Fruit fly (Drosophila melanogaster) whole organism, embryonic: Measurements from ENCODE around the gene Hexo1.

Experiments used
- B-H2 ChIP-seq: fragments of 200-800 bp; sonication (Bioruptor generic); optimal IDR thresholded peaks from 2 replicates; lab custom pipeline; 2018; ENCODE audit warnings: missing biosample characterization, mild to moderate bottlenecking, missing genetic modification characterization
- BEAF-32 ChIP-seq: fragments of 200-800 bp; sonication (Bioruptor generic); optimal IDR thresholded peaks from 3 replicates; lab custom pipeline; 2017; ENCODE audit warnings: missing biosample characterization, missing genetic modification characterization, mild to moderate bottlenecking, moderate library complexity, missing genetic modification reagents
- Bdp1 ChIP-seq: fragments of 200-800 bp; sonication (Bioruptor generic); optimal IDR thresholded peaks from 3 replicates; lab custom pipeline; 2016; ENCODE audit warnings: missing biosample characterization, missing genetic modification characterization
- CG1024 ChIP-seq: fragments of 200-800 bp; sonication (Bioruptor generic); IDR thresholded peaks from 2 replicates; pipeline ENCODE4 v1.3.6; 2022; ENCODE audit warnings: missing biosample characterization, missing genetic modification characterization
- CG11085 ChIP-seq: fragments of 200-800 bp; sonication (Bioruptor generic); IDR thresholded peaks from 2 replicates; pipeline ENCODE4 v1.3.6; 2022; ENCODE audit warnings: missing biosample characterization, missing genetic modification characterization
- CG11247 ChIP-seq: fragments of 200-800 bp; sonication (Bioruptor generic); IDR thresholded peaks from 2 replicates; pipeline ENCODE4 v1.3.6; 2022; ENCODE audit warnings: missing biosample characterization, missing genetic modification characterization
- CG12219 ChIP-seq: fragments of 200-800 bp; sonication (Bioruptor generic); optimal IDR thresholded peaks from 3 replicates; lab custom pipeline; 2018; ENCODE audit warnings: missing biosample characterization, mild to moderate bottlenecking, missing genetic modification characterization
- CG13775 ChIP-seq: fragments of 200-800 bp; sonication (Bioruptor generic); optimal IDR thresholded peaks from 3 replicates; lab custom pipeline; 2017; ENCODE audit warnings: missing biosample characterization, mild to moderate bottlenecking, missing genetic modification characterization
- CG15514 ChIP-seq: fragments of 200-800 bp; sonication (Bioruptor generic); optimal IDR thresholded peaks from 3 replicates; lab custom pipeline; 2017; ENCODE audit warnings: missing biosample characterization, missing genetic modification characterization, mild to moderate bottlenecking, moderate library complexity, missing genetic modification reagents
- CG15696 ChIP-seq: fragments of 200-800 bp; sonication (Bioruptor generic); optimal IDR thresholded peaks from 2 replicates; lab custom pipeline; 2019; ENCODE audit warnings: missing biosample characterization, mild to moderate bottlenecking, missing genetic modification characterization, moderate library complexity
- CG1603 ChIP-seq: fragments of 200-800 bp; sonication (Bioruptor generic); optimal IDR thresholded peaks from 2 replicates; lab custom pipeline; 2019; ENCODE audit warnings: missing biosample characterization, mild to moderate bottlenecking, missing genetic modification characterization, moderate library complexity
- CG1647 ChIP-seq: fragments of 200-800 bp; sonication (Bioruptor generic); optimal IDR thresholded peaks from 3 replicates; lab custom pipeline; 2016; ENCODE audit warnings: missing biosample characterization, missing genetic modification characterization
- CG17186 ChIP-seq: fragments of 200-800 bp; sonication (Bioruptor generic); optimal IDR thresholded peaks from 3 replicates; lab custom pipeline; 2017; ENCODE audit warnings: missing biosample characterization, missing genetic modification reagents, missing genetic modification characterization
- CG1792 ChIP-seq: fragments of 200-800 bp; sonication (Bioruptor generic); optimal IDR thresholded peaks from 2 replicates; lab custom pipeline; 2016; ENCODE audit warnings: missing biosample characterization, missing genetic modification characterization
- CG18599 ChIP-seq: fragments of 200-800 bp; sonication (Bioruptor generic); optimal IDR thresholded peaks from 3 replicates; lab custom pipeline; 2017; ENCODE audit warnings: missing biosample characterization, missing genetic modification characterization, mild to moderate bottlenecking, moderate library complexity, missing genetic modification reagents
- CG34422 ChIP-seq: fragments of 200-800 bp; sonication (Bioruptor generic); IDR thresholded peaks from 3 replicates; pipeline ENCODE4 v1.3.6; 2022; ENCODE audit warnings: missing biosample characterization, missing genetic modification characterization
- CG3838 ChIP-seq: fragments of 200-800 bp; sonication (Bioruptor generic); optimal IDR thresholded peaks from 3 replicates; lab custom pipeline; 2016; ENCODE audit warnings: missing biosample characterization, missing genetic modification characterization
- CG3995 ChIP-seq: fragments of 200-800 bp; sonication (Bioruptor generic); optimal IDR thresholded peaks from 3 replicates; lab custom pipeline; 2016; ENCODE audit warnings: missing biosample characterization, missing genetic modification characterization
- CG43689 ChIP-seq: fragments of 200-800 bp; sonication (Bioruptor generic); IDR thresholded peaks from 2 replicates; pipeline ENCODE4 v1.3.6; 2022; ENCODE audit warnings: missing biosample characterization, missing genetic modification characterization
- CG5245 ChIP-seq: fragments of 200-800 bp; sonication (Bioruptor generic); optimal IDR thresholded peaks from 3 replicates; lab custom pipeline; 2016; ENCODE audit warnings: missing biosample characterization, missing genetic modification characterization
- CG6654 ChIP-seq: fragments of 200-800 bp; sonication (Bioruptor generic); optimal IDR thresholded peaks from 2 replicates; lab custom pipeline; 2017; ENCODE audit warnings: missing biosample characterization, mild to moderate bottlenecking, missing genetic modification characterization
- CG7271 ChIP-seq: fragments of 200-800 bp; sonication (Bioruptor generic); optimal IDR thresholded peaks from 2 replicates; lab custom pipeline; 2018; ENCODE audit warnings: missing biosample characterization, mild to moderate bottlenecking, missing genetic modification characterization, moderate library complexity
- Chrac-16 ChIP-seq: fragments of 200-800 bp; sonication (Bioruptor generic); optimal IDR thresholded peaks from 3 replicates; lab custom pipeline; 2016; ENCODE audit warnings: missing biosample characterization, missing genetic modification characterization
- Dp ChIP-seq: fragments of 200-800 bp; sonication (Bioruptor generic); optimal IDR thresholded peaks from 2 replicates; lab custom pipeline; 2018; ENCODE audit warnings: missing biosample characterization, mild to moderate bottlenecking, missing genetic modification characterization, moderate library complexity
- Drgx ChIP-seq: fragments of 200-800 bp; sonication (Bioruptor generic); IDR thresholded peaks from 2 replicates; pipeline ENCODE4 v1.3.6; 2022; ENCODE audit warnings: missing biosample characterization, missing genetic modification characterization
- E2f2 ChIP-seq: fragments of 200-800 bp; sonication (Bioruptor generic); IDR thresholded peaks from 2 replicates; pipeline ENCODE4 v1.3.6; 2022; ENCODE audit warnings: missing biosample characterization, missing genetic modification characterization
- Gug ChIP-seq: fragments of 200-800 bp; sonication (Bioruptor generic); IDR thresholded peaks from 4 replicates; pipeline ENCODE4 v1.3.6; 2022; ENCODE audit warnings: missing biosample characterization, missing genetic modification characterization
- HmgD ChIP-seq: fragments of 200-800 bp; sonication (Bioruptor generic); optimal IDR thresholded peaks from 3 replicates; lab custom pipeline; 2016; ENCODE audit warnings: missing biosample characterization, missing genetic modification characterization
- Hr78 ChIP-seq, 2 experiments: fragments of 200-800 bp in 1 of 2; fragments of >200 bp in 1 of 2; sonication (Bioruptor generic) in 1 of 2; optimal IDR thresholded peaks; 2 replicates each; lab custom pipeline; 2017 to 2019; ENCODE audit warnings: missing biosample characterization in 2 of 2, missing genetic modification characterization in 2 of 2, mild to moderate bottlenecking in 1 of 2, moderate library complexity in 1 of 2
- Hsf ChIP-seq: fragments of 200-800 bp; sonication (Bioruptor generic); optimal IDR thresholded peaks from 3 replicates; lab custom pipeline; 2016; ENCODE audit warnings: missing biosample characterization, missing genetic modification characterization
- MBD-R2 ChIP-seq: fragments of 200-800 bp; sonication (Bioruptor generic); IDR thresholded peaks from 2 replicates; pipeline ENCODE4 v1.3.6; 2022; ENCODE audit warnings: missing biosample characterization, missing genetic modification characterization
- Meics ChIP-seq: fragments of 200-800 bp; sonication (Bioruptor generic); optimal IDR thresholded peaks from 2 replicates; lab custom pipeline; 2017; ENCODE audit warnings: missing biosample characterization, mild to moderate bottlenecking, missing genetic modification characterization
- Mrtf ChIP-seq: fragments of 200-800 bp; sonication (Bioruptor generic); IDR thresholded peaks from 3 replicates; pipeline ENCODE4 v1.3.6; 2022; ENCODE audit warnings: missing biosample characterization, missing genetic modification characterization
- Ravus ChIP-seq: fragments of 200-800 bp; sonication (Bioruptor generic); IDR thresholded peaks from 2 replicates; pipeline ENCODE4 v1.3.6; 2022; ENCODE audit warnings: missing biosample characterization, missing genetic modification characterization
- Xbp1 ChIP-seq: fragments of 200-800 bp; sonication (Bioruptor generic); optimal IDR thresholded peaks from 3 replicates; lab custom pipeline; 2016; ENCODE audit warnings: missing biosample characterization, mild to moderate bottlenecking, missing genetic modification characterization
- crc ChIP-seq: fragments of 200-800 bp; sonication (Bioruptor generic); optimal IDR thresholded peaks from 2 replicates; lab custom pipeline; 2016; ENCODE audit warnings: missing biosample characterization, missing genetic modification characterization
- dm ChIP-seq: fragments of 200-800 bp; sonication (Bioruptor generic); optimal IDR thresholded peaks from 3 replicates; lab custom pipeline; 2016; ENCODE audit warnings: missing biosample characterization, missing genetic modification characterization
- dmrt11E ChIP-seq: fragments of 200-800 bp; sonication (Bioruptor generic); optimal IDR thresholded peaks from 3 replicates; lab custom pipeline; 2018; ENCODE audit warnings: missing biosample characterization, mild to moderate bottlenecking, missing genetic modification characterization, moderate library complexity
- exex ChIP-seq: fragments of 200-800 bp; sonication (Bioruptor generic); optimal IDR thresholded peaks from 4 replicates; lab custom pipeline; 2018; ENCODE audit warnings: missing biosample characterization, mild to moderate bottlenecking, missing genetic modification characterization, moderate library complexity
- eyg ChIP-seq: fragments of 200-800 bp; sonication (Bioruptor generic); optimal IDR thresholded peaks from 3 replicates; lab custom pipeline; 2016; ENCODE audit warnings: missing biosample characterization, missing genetic modification characterization
- grn ChIP-seq: fragments of 200-800 bp; sonication (Bioruptor generic); optimal IDR thresholded peaks from 3 replicates; lab custom pipeline; 2017; ENCODE audit warnings: missing biosample characterization, missing genetic modification characterization
- hth ChIP-seq: fragments of >200 bp; optimal IDR thresholded peaks from 2 replicates; lab custom pipeline; 2017; ENCODE audit warnings: inconsistent platforms
- ind ChIP-seq: fragments of 200-800 bp; sonication (Bioruptor generic); optimal IDR thresholded peaks from 3 replicates; lab custom pipeline; 2016; ENCODE audit warnings: missing biosample characterization, missing genetic modification characterization
- lab ChIP-seq: fragments of 200-800 bp; sonication (Bioruptor generic); optimal IDR thresholded peaks from 3 replicates; lab custom pipeline; 2017; ENCODE audit warnings: missing biosample characterization, missing genetic modification characterization, mild to moderate bottlenecking, moderate library complexity, missing genetic modification reagents
- lola ChIP-seq, 3 experiments: fragments of >200 bp in 2 of 3; fragments of 200-800 bp in 1 of 3; sonication (Bioruptor generic) in 1 of 3; optimal IDR thresholded peaks; 2 replicates each; lab custom pipeline; 2017 to 2019; ENCODE audit warnings: missing biosample characterization in 3 of 3, missing genetic modification characterization in 3 of 3, mild to moderate bottlenecking in 1 of 3, moderate library complexity in 1 of 3
- ranshi ChIP-seq: fragments of 200-800 bp; sonication (Bioruptor generic); IDR thresholded peaks from 2 replicates; pipeline ENCODE4 v1.3.6; 2022; ENCODE audit warnings: missing biosample characterization, missing genetic modification characterization
- sens ChIP-seq: fragments of 200-800 bp; sonication (Bioruptor generic); peaks from one replicate; lab custom pipeline; 2016; ENCODE audit warnings: missing biosample characterization, missing genetic modification characterization
- sima ChIP-seq: fragments of 200-800 bp; sonication (Bioruptor generic); optimal IDR thresholded peaks from 2 replicates; lab custom pipeline; 2016; ENCODE audit warnings: missing biosample characterization, missing genetic modification characterization
- stwl ChIP-seq: fragments of 200-800 bp; sonication (Bioruptor generic); optimal IDR thresholded peaks from 3 replicates; lab custom pipeline; 2018; ENCODE audit warnings: missing biosample characterization, mild to moderate bottlenecking, missing genetic modification characterization, moderate library complexity
- tll ChIP-seq, 2 experiments: fragments of 200-800 bp in 1 of 2; fragments of >200 bp in 1 of 2; sonication (Bioruptor generic) in 1 of 2; optimal IDR thresholded peaks; 2 replicates each; lab custom pipeline; 2017 to 2019; ENCODE audit warnings: missing biosample characterization in 2 of 2, missing genetic modification characterization in 2 of 2, mild to moderate bottlenecking in 1 of 2, moderate library complexity in 1 of 2
- trh ChIP-seq: fragments of 200-800 bp; sonication (Bioruptor generic); optimal IDR thresholded peaks from 2 replicates; lab custom pipeline; 2016; ENCODE audit warnings: missing biosample characterization, missing genetic modification characterization
- tx ChIP-seq: fragments of 200-800 bp; sonication (Bioruptor generic); optimal IDR thresholded peaks from 2 replicates; lab custom pipeline; 2016; ENCODE audit warnings: missing biosample characterization, missing genetic modification characterization
- yki ChIP-seq: fragments of >200 bp; optimal IDR thresholded peaks from 3 replicates; lab custom pipeline; 2018

The Hexo1 gene

dm6 chr3L:4277796-4278195 is 10.6 kb upstream of the Hexo1 start, which contains the start of gene Ctl1 (continued):
- TF ChIP-seq exex (no peak), lab (GFP tag; lab: Kevin White, UChicago) (no peak), E2f2 (GFP tag; lab: Robert Waterston, UW) (peak; percentile 95), dmrt11E (tag; lab: Kevin White, UChicago) (no peak), CG1647 (no peak), CG34422 (GFP tag; lab: Robert Waterston, UW) (peak; percentile 26; the same call in 1 of the 3 replicates), CG3838 (GFP tag; lab: Kevin White, UChicago) (no peak), hth (lab: Kevin White, UChicago) (no peak), B-H2 (GFP tag; lab: Kevin White, UChicago) (no peak), HmgD (GFP tag; lab: Kevin White, UChicago) (no peak), CG18599 (GFP tag; lab: Kevin White, UChicago) (no peak), eyg (no peak), ranshi (GFP tag; lab: Robert Waterston, UW) (no peak), CG17186 (GFP tag; lab: Kevin White, UChicago) (no peak), CG1792 (GFP tag; lab: Kevin White, UChicago) (no peak), Drgx (no peak), CG1603 (tag; lab: Kevin White, UChicago) (peak; percentile 24), Ravus (GFP tag; lab: Robert Waterston, UW) (no peak), Hr78 (GFP tag; optimal IDR thresholded peaks at IDR 0.05; lab: Kevin White, UChicago) (no peak), MBD-R2 (GFP tag; lab: Robert Waterston, UW) (peak; percentile 43; the same call in 1 of the 2 replicates), CG15696 (tag; lab: Kevin White, UChicago) (no peak), CG1024 (GFP tag; lab: Robert Waterston, UW) (no peak), yki (no peak), CG15514 (GFP tag; lab: Kevin White, UChicago) (peak; percentile 51), CG11085 (GFP tag; lab: Robert Waterston, UW) (no peak), CG5245 (GFP tag; lab: Kevin White, UChicago) (no peak), Xbp1 (GFP tag; lab: Kevin White, UChicago) (no peak), Hsf (no peak), Dp (GFP tag; lab: Kevin White, UChicago) (peak; percentile 91), tx (no peak), lola (GFP tag; optimal IDR thresholded peaks at IDR 0.05; lab: Kevin White, UChicago) (no peak), stwl (peak; percentile 43), Mrtf (no peak), BEAF-32 (GFP tag; lab: Kevin White, UChicago) (peak; percentile 11), sima (GFP tag; lab: Kevin White, UChicago) (no peak), grn (no peak)

DNA sequence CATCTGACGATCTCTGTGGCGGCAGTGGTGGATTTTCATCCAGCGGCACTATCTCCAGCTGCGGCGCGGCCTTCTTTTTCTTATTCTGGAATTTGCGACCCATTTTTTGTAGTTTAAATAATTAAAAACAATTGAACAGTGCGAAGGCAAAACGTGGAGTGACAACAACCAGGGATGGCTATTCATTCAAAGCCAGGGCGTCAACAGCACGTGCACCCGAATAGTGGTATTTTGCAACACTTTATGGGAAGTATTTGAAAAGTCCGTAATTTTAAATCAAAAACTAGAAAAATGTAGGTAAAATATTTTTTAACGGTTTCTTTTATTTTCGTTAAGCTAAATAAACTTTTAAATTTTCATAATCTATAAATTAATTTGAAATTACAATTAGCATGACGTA is 5.8 kb upstream of the Hexo1 start, which contains the start of gene CG11583:
Gene CG11583, minus strand, starts transcription at position 191 of the 400 bp plus-strand sequence.
- TF ChIP-seq ind, result peak; percentile 36
- peak; percentile 99 for TF ChIP-seq dm
- peak; percentile 9; the same call in 1 of the 2 replicates for TF ChIP-seq CG11247 (GFP tag; lab: Robert Waterston, UW)
- peak; percentile 51 for TF ChIP-seq CG3995 (GFP tag; lab: Kevin White, UChicago)
- peak; percentile 81 for TF ChIP-seq E2f2 (GFP tag; lab: Robert Waterston, UW)
- TF ChIP-seq Chrac-16 (GFP tag; lab: Kevin White, UChicago), result peak; percentile 28
- no peak for TF ChIP-seq CG43689 (GFP tag; lab: Robert Waterston, UW)
- TF ChIP-seq HmgD (GFP tag; lab: Kevin White, UChicago), result no peak
- no peak for TF ChIP-seq CG13775 (GFP tag; lab: Kevin White, UChicago)
- TF ChIP-seq Bdp1 (GFP tag; lab: Kevin White, UChicago), result no peak
- TF ChIP-seq tll (GFP tag; optimal IDR thresholded peaks at IDR 0.05; lab: Kevin White, UChicago), result no peak
- TF ChIP-seq trh (GFP tag; lab: Kevin White, UChicago), result no peak
- TF ChIP-seq crc, result peak; percentile 3
- no peak for TF ChIP-seq CG12219 (GFP tag; lab: Kevin White, UChicago)
- no peak for TF ChIP-seq CG6654
- no peak for TF ChIP-seq Meics (GFP tag; lab: Kevin White, UChicago)
- 0 out of 4 replicates have a peak, but pooled peaks have one; percentile 30 for TF ChIP-seq Gug (GFP tag; lab: Robert Waterston, UW)
- no peak for TF ChIP-seq CG7271 (tag; lab: Kevin White, UChicago)
- peak; percentile 93 for TF ChIP-seq sens (GFP tag; lab: Kevin White, UChicago)
